Worm (Caenorhabditis elegans): ENCODE measurements around the gene B0336.13.

The B0336.13 gene

ce11 chrIII:5667952-5668489, 25.8 kb upstream of the B0336.13 start:
- TF ChIP-seq sea-1 (GFP tag; conservative IDR thresholded peaks at IDR 0.05): no peak
- TF ChIP-seq ets-7 (tag; optimal IDR thresholded peaks at IDR 0.05): no peak
- peak; percentile 1 for TF ChIP-seq hmg-4 (GFP tag; optimal IDR thresholded peaks at IDR 0.05)
- no peak for TF ChIP-seq ama-1 (optimal IDR thresholded peaks at IDR 0.05)
- TF ChIP-seq tbx-11 (GFP tag; IDR thresholded peaks at IDR 0.05): 0 out of 2 replicates have a peak, but pooled peaks have one; percentile 13
- TF ChIP-seq scrt-1 (GFP tag; IDR thresholded peaks at IDR 0.05): no peak
- no peak for TF ChIP-seq hmbx-1 (tag; optimal IDR thresholded peaks at IDR 0.05)
- no peak for TF ChIP-seq pes-1 (GFP tag; IDR thresholded peaks at IDR 0.05)
- TF ChIP-seq tbx-37 (GFP tag; conservative IDR thresholded peaks at IDR 0.05): no peak
- TF ChIP-seq tra-4 (tag; optimal IDR thresholded peaks at IDR 0.05): no peak

ce11 chrIII:5674196-5674595, 19.6 kb upstream of the B0336.13 start:
- TF ChIP-seq ceh-13 (GFP tag; optimal IDR thresholded peaks at IDR 0.05): no peak
- TF ChIP-seq tra-4 (tag; optimal IDR thresholded peaks at IDR 0.05): no peak
- TF ChIP-seq hmg-4 (GFP tag; optimal IDR thresholded peaks at IDR 0.05): no peak
- no peak for TF ChIP-seq F13C5.2 (tag; optimal IDR thresholded peaks at IDR 0.05)
- no peak for TF ChIP-seq sea-1 (GFP tag; conservative IDR thresholded peaks at IDR 0.05)
- TF ChIP-seq tbx-11 (GFP tag; IDR thresholded peaks at IDR 0.05): no peak
- no peak for TF ChIP-seq tbx-37 (GFP tag; conservative IDR thresholded peaks at IDR 0.05)
- TF ChIP-seq scrt-1 (GFP tag; IDR thresholded peaks at IDR 0.05): no peak
- no peak for TF ChIP-seq pes-1 (GFP tag; IDR thresholded peaks at IDR 0.05)
- TF ChIP-seq B0310.2 (tag; optimal IDR thresholded peaks at IDR 0.05): no peak
- TF ChIP-seq ceh-36 (tag; optimal IDR thresholded peaks at IDR 0.05): no peak
- TF ChIP-seq ama-1 (optimal IDR thresholded peaks at IDR 0.05): no peak
- TF ChIP-seq ets-7 (tag; optimal IDR thresholded peaks at IDR 0.05): no peak
- TF ChIP-seq aly-1 (tag; optimal IDR thresholded peaks at IDR 0.05): no peak
- no peak for TF ChIP-seq flt-1 (GFP tag; IDR thresholded peaks at IDR 0.05)
- no peak for TF ChIP-seq hnd-1 (tag; optimal IDR thresholded peaks at IDR 0.05)
- no peak for TF ChIP-seq hmbx-1 (tag; optimal IDR thresholded peaks at IDR 0.05)

DNA sequence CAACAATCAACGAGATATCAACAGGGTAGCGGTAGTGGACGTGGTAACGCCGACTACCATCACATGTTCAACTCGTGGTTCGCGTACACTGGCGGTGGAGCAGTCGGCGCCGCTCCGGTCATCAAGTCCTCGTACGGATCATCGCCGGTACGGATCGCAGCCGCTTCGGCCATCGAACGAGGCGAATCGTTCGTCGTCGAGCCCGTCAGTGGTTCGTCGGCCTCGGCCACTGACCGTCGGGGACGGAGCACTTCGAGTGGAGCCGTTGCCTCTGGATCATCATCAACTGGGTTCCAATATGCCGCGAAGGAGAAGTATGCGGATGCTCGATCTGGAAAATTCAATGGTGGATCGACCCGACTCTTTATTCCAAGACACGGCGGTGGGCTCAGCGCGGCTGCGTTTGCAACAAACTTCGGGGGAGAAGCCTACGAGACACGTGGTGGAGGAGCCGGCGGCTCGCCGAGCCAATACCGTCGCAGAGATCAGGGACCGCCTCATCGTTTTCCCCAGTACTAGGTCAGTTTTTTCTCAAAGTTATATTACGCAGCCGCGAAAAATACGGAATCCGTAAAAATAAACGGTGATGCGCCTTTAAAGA, 18.4 kb upstream of the B0336.13 start:
- TF ChIP-seq hmg-4 (GFP tag; optimal IDR thresholded peaks at IDR 0.05) (no peak), aly-1 (tag; optimal IDR thresholded peaks at IDR 0.05) (peak; percentile 45), scrt-1 (GFP tag; IDR thresholded peaks at IDR 0.05) (0 out of 2 replicates have a peak, but pooled peaks have one; percentile 19)

DNA sequence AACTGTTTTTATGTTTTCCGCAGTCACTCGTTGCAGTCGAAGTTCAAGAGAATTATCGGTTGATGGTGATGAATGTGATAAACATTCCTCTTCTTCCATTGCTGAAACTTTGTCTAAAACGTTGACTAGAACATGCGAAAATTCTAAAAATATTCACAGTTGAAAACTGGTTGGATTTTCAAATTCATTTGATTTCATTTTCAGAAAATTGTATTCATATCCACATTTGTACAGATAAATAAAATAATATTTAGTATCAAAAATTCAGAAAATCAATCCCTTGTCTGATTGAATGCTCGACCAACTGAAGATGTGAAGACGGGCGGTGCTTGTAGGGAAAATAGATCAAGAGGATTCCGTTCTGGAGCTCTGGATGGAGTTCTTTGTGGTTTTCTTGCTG, 16.0 kb upstream of the B0336.13 start, which contains the start of gene F54E7.9:
TSS of gene F54E7.9 (minus strand) at position 101 of the 400 bp plus-strand sequence.
- TF ChIP-seq hmbx-1 (tag; optimal IDR thresholded peaks at IDR 0.05) (no peak), flt-1 (GFP tag; IDR thresholded peaks at IDR 0.05) (no peak), F13C5.2 (tag; optimal IDR thresholded peaks at IDR 0.05) (no peak), aly-1 (tag; optimal IDR thresholded peaks at IDR 0.05) (no peak), tbx-37 (GFP tag; conservative IDR thresholded peaks at IDR 0.05) (no peak), ceh-36 (tag; optimal IDR thresholded peaks at IDR 0.05) (no peak), tbx-11 (GFP tag; IDR thresholded peaks at IDR 0.05) (no peak), scrt-1 (GFP tag; IDR thresholded peaks at IDR 0.05) (no peak), ama-1 (optimal IDR thresholded peaks at IDR 0.05) (no peak), pes-1 (GFP tag; IDR thresholded peaks at IDR 0.05) (no peak), hmg-4 (GFP tag; optimal IDR thresholded peaks at IDR 0.05) (no peak), ets-7 (tag; optimal IDR thresholded peaks at IDR 0.05) (no peak), ceh-13 (GFP tag; optimal IDR thresholded peaks at IDR 0.05) (no peak)

ce11 chrIII:5678935-5679334, 14.9 kb upstream of the B0336.13 start, which contains the start of the genes ska-3 and rps-12:
ska-3 (minus strand) TSS chrIII:5679005.
rps-12 (plus strand) TSS chrIII:5679298.
- TF ChIP-seq hnd-1 (tag; optimal IDR thresholded peaks at IDR 0.05) (peak; percentile 8), B0310.2 (tag; optimal IDR thresholded peaks at IDR 0.05) (peak; percentile 15), tbx-37 (GFP tag; conservative IDR thresholded peaks at IDR 0.05) (peak; percentile 49; the same call in 1 of the 2 replicates), F13C5.2 (tag; optimal IDR thresholded peaks at IDR 0.05) (peak; percentile 95), ets-7 (tag; optimal IDR thresholded peaks at IDR 0.05) (no peak), hmg-4 (GFP tag; optimal IDR thresholded peaks at IDR 0.05) (peak; percentile 70), aly-1 (tag; optimal IDR thresholded peaks at IDR 0.05) (no peak), ceh-36 (tag; optimal IDR thresholded peaks at IDR 0.05) (no peak), tbx-11 (GFP tag; IDR thresholded peaks at IDR 0.05) (0 out of 2 replicates have a peak, but pooled peaks have one; percentile 17), flt-1 (GFP tag; IDR thresholded peaks at IDR 0.05) (peak; percentile 69), sea-1 (GFP tag; conservative IDR thresholded peaks at IDR 0.05) (no peak; the same call in 1 of the 2 replicates), pes-1 (GFP tag; IDR thresholded peaks at IDR 0.05) (peak; percentile 72), scrt-1 (GFP tag; IDR thresholded peaks at IDR 0.05) (no peak)

- TF ChIP-seq hnd-1 (tag; optimal IDR thresholded peaks at IDR 0.05) (no peak), hmbx-1 (tag; optimal IDR thresholded peaks at IDR 0.05) (no peak), flt-1 (GFP tag; IDR thresholded peaks at IDR 0.05) (no peak), pes-1 (GFP tag; IDR thresholded peaks at IDR 0.05) (no peak), sea-1 (GFP tag; conservative IDR thresholded peaks at IDR 0.05) (no peak), ceh-13 (GFP tag; optimal IDR thresholded peaks at IDR 0.05) (no peak), tra-4 (tag; optimal IDR thresholded peaks at IDR 0.05) (no peak), hmg-4 (GFP tag; optimal IDR thresholded peaks at IDR 0.05) (no peak), ama-1 (optimal IDR thresholded peaks at IDR 0.05) (no peak), B0310.2 (tag; optimal IDR thresholded peaks at IDR 0.05) (no peak), tbx-11 (GFP tag; IDR thresholded peaks at IDR 0.05) (no peak), scrt-1 (GFP tag; IDR thresholded peaks at IDR 0.05) (no peak), tbx-37 (GFP tag; conservative IDR thresholded peaks at IDR 0.05) (no peak), ceh-36 (tag; optimal IDR thresholded peaks at IDR 0.05) (no peak), aly-1 (tag; optimal IDR thresholded peaks at IDR 0.05) (no peak)
Measured at ce11 chrIII:5680141-5680540, 13.7 kb upstream of the B0336.13 start, which contains the start of gene pst-2. pst-2 (plus strand) TSS chrIII:5680433.

ce11 chrIII:5683998-5684397, 9.8 kb upstream of the B0336.13 start, which contains the start of gene rcan-1:
rcan-1 (minus strand) TSS chrIII:5684098.
- TF ChIP-seq aly-1 (tag; optimal IDR thresholded peaks at IDR 0.05) (no peak), ceh-36 (tag; optimal IDR thresholded peaks at IDR 0.05) (no peak), ceh-13 (GFP tag; optimal IDR thresholded peaks at IDR 0.05) (no peak), pes-1 (GFP tag; IDR thresholded peaks at IDR 0.05) (no peak), hnd-1 (tag; optimal IDR thresholded peaks at IDR 0.05) (no peak), sea-1 (GFP tag; conservative IDR thresholded peaks at IDR 0.05) (no peak), ets-7 (tag; optimal IDR thresholded peaks at IDR 0.05) (no peak), F13C5.2 (tag; optimal IDR thresholded peaks at IDR 0.05) (no peak), hmg-4 (GFP tag; optimal IDR thresholded peaks at IDR 0.05) (no peak), flt-1 (GFP tag; IDR thresholded peaks at IDR 0.05) (no peak), tbx-11 (GFP tag; IDR thresholded peaks at IDR 0.05) (no peak), tbx-37 (GFP tag; conservative IDR thresholded peaks at IDR 0.05) (no peak), tra-4 (tag; optimal IDR thresholded peaks at IDR 0.05) (no peak), hmbx-1 (tag; optimal IDR thresholded peaks at IDR 0.05) (no peak), scrt-1 (GFP tag; IDR thresholded peaks at IDR 0.05) (no peak), B0310.2 (tag; optimal IDR thresholded peaks at IDR 0.05) (no peak), ama-1 (optimal IDR thresholded peaks at IDR 0.05) (no peak)
